Worm (Caenorhabditis elegans): ENCODE data around the gene ldb-1.
A peak's percentile ranks its signal among the peaks of the same experiment; 100 is the strongest.

ldb-1 gene

DNA sequence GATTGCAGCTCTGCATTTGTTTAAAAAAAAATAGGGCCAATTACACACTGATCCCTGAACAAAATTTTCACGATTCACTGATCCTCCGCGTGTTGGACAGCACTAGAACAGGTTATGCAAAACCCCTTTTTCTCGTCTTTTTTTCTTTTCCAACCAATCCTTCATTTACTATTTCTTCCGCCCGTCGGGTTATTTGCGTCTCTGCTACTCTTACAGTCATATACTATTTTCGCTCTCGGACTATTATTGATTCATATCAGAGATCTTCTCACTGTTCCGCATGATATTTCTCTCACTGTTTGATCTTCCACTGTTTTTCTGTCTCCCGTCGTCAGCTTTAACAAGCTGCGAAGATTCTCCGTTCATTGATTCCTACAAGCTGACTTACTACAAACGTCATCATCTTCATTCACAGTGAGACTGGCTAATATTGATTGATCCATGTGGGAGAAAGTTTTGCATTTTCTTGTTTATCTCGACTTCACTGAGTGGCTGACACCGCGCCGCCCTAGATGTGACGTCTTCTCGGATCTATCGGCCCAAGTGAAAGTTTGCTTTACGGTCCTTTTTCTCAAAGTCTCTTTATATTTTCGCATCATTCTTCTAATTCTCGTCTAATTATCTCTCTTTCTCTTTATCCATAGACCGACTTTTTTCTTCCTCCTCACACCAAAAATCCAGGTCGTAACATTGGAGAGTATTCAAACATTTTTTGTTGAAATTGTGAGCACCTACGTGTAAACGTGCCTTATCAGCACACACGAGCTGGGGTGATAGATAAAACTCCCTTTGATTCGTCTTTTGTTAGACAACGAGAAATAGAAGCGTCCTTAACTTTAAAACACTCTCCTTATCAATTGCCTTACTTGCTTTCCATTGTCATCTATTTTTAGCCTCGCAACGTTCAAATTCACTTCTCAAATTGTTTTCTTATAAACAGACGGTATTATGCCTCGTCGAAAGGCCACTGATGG lies 7.7 kb downstream of the ldb-1 start (continued):
- TF ChIP-seq skn-1 (tag; optimal IDR thresholded peaks at IDR 0.05), result no peak
- TF ChIP-seq elt-3 (tag; optimal IDR thresholded peaks at IDR 0.05), result peak in 1 of 6 experiments; percentile 27
- peak; percentile 78 for TF ChIP-seq grh-1 (GFP tag; IDR thresholded peaks at IDR 0.05)
- TF ChIP-seq elt-2 (tag; optimal IDR thresholded peaks at IDR 0.05), result peak; percentile 82
- peak; percentile 6 for TF ChIP-seq lir-3 (tag; optimal IDR thresholded peaks at IDR 0.05; ENCODE audit: poor library complexity)
- no peak for TF ChIP-seq dpl-1 (GFP tag; optimal IDR thresholded peaks at IDR 0.05)
- no peak for TF ChIP-seq tlp-1 (tag; optimal IDR thresholded peaks at IDR 0.05)
- TF ChIP-seq ceh-8 (GFP tag; optimal IDR thresholded peaks at IDR 0.05), result no peak
- peak; percentile 99 for TF ChIP-seq blmp-1 (tag; optimal IDR thresholded peaks at IDR 0.05)
- no peak for TF ChIP-seq lin-15B (tag; optimal IDR thresholded peaks at IDR 0.05)
- TF ChIP-seq ceh-90 (tag; optimal IDR thresholded peaks at IDR 0.05), result no peak
- no peak for TF ChIP-seq pqm-1 (tag; optimal IDR thresholded peaks at IDR 0.05)
- TF ChIP-seq lin-35 (GFP tag; optimal IDR thresholded peaks at IDR 0.05), result peak in 1 of 2 experiments; percentile 3
- TF ChIP-seq fkh-10 (GFP tag; optimal IDR thresholded peaks at IDR 0.05), result no peak
- TF ChIP-seq nhr-76 (tag; optimal IDR thresholded peaks at IDR 0.05), result no peak
- no peak for TF ChIP-seq ceh-63 (GFP tag; optimal IDR thresholded peaks at IDR 0.05)

DNA sequence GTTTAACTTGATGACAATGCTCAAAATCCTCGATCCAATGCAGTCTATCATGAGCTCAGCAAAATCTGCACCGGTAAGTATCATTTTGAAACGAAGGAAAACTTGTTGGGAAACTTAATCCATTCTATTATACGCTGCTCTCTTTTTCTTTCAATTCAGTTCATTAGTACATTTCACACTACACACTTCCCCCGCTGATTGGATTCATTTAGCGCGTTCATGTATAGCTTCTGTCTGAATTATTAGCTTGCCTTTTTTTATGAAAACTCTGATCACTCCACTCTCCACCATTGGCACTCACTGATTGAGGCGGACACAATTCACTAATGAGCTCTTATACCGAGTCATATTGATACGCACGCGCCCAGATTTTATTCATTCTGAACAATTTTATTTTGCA lies 9.5 kb downstream of the ldb-1 start:
- no peak for TF ChIP-seq ama-1 (optimal IDR thresholded peaks at IDR 0.05)
- no peak for TF ChIP-seq nhr-90 (tag; optimal IDR thresholded peaks at IDR 0.05; ENCODE audit: poor library complexity)
- TF ChIP-seq lin-15B (tag; optimal IDR thresholded peaks at IDR 0.05), result no peak
- TF ChIP-seq egl-13 (tag; optimal IDR thresholded peaks at IDR 0.05), result no peak
- no peak for TF ChIP-seq aha-1 (tag; optimal IDR thresholded peaks at IDR 0.05)
- TF ChIP-seq zip-4 (GFP tag; optimal IDR thresholded peaks at IDR 0.05), result no peak
- TF ChIP-seq skn-1 (tag; optimal IDR thresholded peaks at IDR 0.05), result no peak
- no peak for TF ChIP-seq mep-1 (tag; optimal IDR thresholded peaks at IDR 0.05)
- no peak for TF ChIP-seq Y116A8C.19 (tag; optimal IDR thresholded peaks at IDR 0.05; ENCODE audit: borderline replicate concordance)
- TF ChIP-seq efl-1 (optimal IDR thresholded peaks at IDR 0.05), result no peak
- TF ChIP-seq efl-1 (GFP tag; optimal IDR thresholded peaks at IDR 0.05 in 1 of 2), result peak in 1 of 2 experiments; percentile 56
- TF ChIP-seq ceh-90 (tag; optimal IDR thresholded peaks at IDR 0.05), result no peak
- peak; percentile 38 for TF ChIP-seq dsc-1 (tag; optimal IDR thresholded peaks at IDR 0.05)
- TF ChIP-seq ceh-82 (tag; optimal IDR thresholded peaks at IDR 0.05), result no peak
- TF ChIP-seq unc-98 (GFP tag; IDR thresholded peaks at IDR 0.05), result no peak
- TF ChIP-seq jun-1 (tag; optimal IDR thresholded peaks at IDR 0.05), result no peak
- TF ChIP-seq isw-1 (GFP tag; IDR thresholded peaks at IDR 0.05), result no peak
- TF ChIP-seq ceh-8 (GFP tag; optimal IDR thresholded peaks at IDR 0.05), result no peak
- TF ChIP-seq elt-2 (tag; optimal IDR thresholded peaks at IDR 0.05), result no peak
- no peak for TF ChIP-seq lir-3 (tag; optimal IDR thresholded peaks at IDR 0.05; ENCODE audit: poor library complexity)
- TF ChIP-seq pqm-1 (tag; optimal IDR thresholded peaks at IDR 0.05), result no peak
- TF ChIP-seq ets-5 (GFP tag; IDR thresholded peaks at IDR 0.05), result no peak
- no peak for TF ChIP-seq fkh-4 (tag; optimal IDR thresholded peaks at IDR 0.05; ENCODE audit: borderline replicate concordance)
- no peak for TF ChIP-seq nhr-11 (tag; optimal IDR thresholded peaks at IDR 0.05)
- no peak for TF ChIP-seq mab-9 (GFP tag; IDR thresholded peaks at IDR 0.05)
- peak; percentile 26 for TF ChIP-seq lin-14 (GFP tag; optimal IDR thresholded peaks at IDR 0.05)

DNA sequence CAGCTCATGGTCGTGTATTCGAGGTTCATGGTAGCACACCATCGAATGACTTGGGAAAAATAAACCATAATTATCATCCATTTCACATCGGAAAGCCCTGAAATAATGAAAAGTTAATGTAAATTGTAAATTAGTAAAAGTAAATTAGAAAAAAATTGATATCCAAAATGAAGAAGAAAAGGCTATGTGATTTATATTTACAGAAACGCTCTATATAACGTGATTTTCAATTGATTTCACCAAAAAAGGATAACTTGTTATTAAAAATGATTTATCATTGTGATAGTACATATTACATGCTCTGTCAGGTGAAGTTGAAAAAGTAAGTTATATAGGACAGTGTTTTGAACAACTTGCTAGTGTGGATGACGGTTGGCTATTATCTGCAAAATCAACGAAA lies 14.1 kb downstream of the ldb-1 start, which contains the start of gene C09F12.3:
Gene C09F12.3 (minus strand): TSS at position 101 of the 400 bp plus-strand sequence.
- no peak for TF ChIP-seq nhr-237 (tag; optimal IDR thresholded peaks at IDR 0.05)
- TF ChIP-seq ztf-4 (tag; optimal IDR thresholded peaks at IDR 0.05), result no peak
- TF ChIP-seq pqm-1 (tag; optimal IDR thresholded peaks at IDR 0.05), result no peak
- no peak for TF ChIP-seq fkh-4 (tag; optimal IDR thresholded peaks at IDR 0.05; ENCODE audit: borderline replicate concordance)
- no peak for TF ChIP-seq ces-1 (GFP tag; optimal IDR thresholded peaks at IDR 0.05)
- no peak for TF ChIP-seq skn-1 (tag; optimal IDR thresholded peaks at IDR 0.05)
- no peak for TF ChIP-seq isw-1 (GFP tag; IDR thresholded peaks at IDR 0.05)
- TF ChIP-seq nhr-77 (tag; optimal IDR thresholded peaks at IDR 0.05), result no peak
- TF ChIP-seq mef-2 (tag; optimal IDR thresholded peaks at IDR 0.05), result no peak
- TF ChIP-seq sup-37 (GFP tag; optimal IDR thresholded peaks at IDR 0.05), result no peak
- no peak for TF ChIP-seq lir-3 (tag; optimal IDR thresholded peaks at IDR 0.05; ENCODE audit: poor library complexity)
- no peak for TF ChIP-seq C04F5.9 (tag; optimal IDR thresholded peaks at IDR 0.05)
